Fruit fly (Drosophila melanogaster): ENCODE measurements around the gene CG5151.

DNA sequence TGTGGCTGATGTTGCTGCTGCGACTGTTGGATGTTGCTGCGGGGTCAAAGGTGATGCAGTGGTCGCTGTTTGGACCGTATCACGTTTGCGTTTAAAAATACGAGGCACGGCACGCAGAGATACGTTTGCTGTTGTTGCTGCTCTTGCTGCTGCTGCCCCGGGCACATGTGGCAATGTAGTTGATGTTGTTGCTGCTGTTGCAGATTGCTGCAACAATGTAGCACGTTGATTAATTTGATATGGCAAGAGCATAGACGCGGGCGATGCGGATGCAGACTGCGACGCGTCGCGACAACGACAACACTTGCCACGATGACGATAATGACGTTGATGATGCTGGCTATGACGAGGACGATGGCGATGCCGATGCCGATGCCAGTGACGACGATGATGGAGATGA is 48.7 kb upstream of the CG5151 start:
- TF ChIP-seq kay (GFP tag; optimal IDR thresholded peaks at IDR 0.05) (no peak), CG10267 (tag; optimal IDR thresholded peaks at IDR 0.05) (no peak), CG13624 (GFP tag; optimal IDR thresholded peaks at IDR 0.05) (no peak), ash1 (GFP tag; optimal IDR thresholded peaks at IDR 0.05) (no peak), gro (GFP tag; optimal IDR thresholded peaks at IDR 0.05) (no peak), CG2129 (GFP tag; IDR thresholded peaks at IDR 0.05; ENCODE audit: partially characterized antibody) (no peak), CG1529 (GFP tag; optimal IDR thresholded peaks at IDR 0.05) (no peak), seq (GFP tag; IDR thresholded peaks at IDR 0.05) (no peak)
